Worm (Caenorhabditis elegans) whole organism, young adult: Measurements from ENCODE around the gene C10A4.3.

Experiments
- B0261.1 ChIP-seq: sonication (generic microtip); optimal IDR thresholded peaks from 2 replicates; lab custom pipeline; 2016; ENCODE audit warnings: mild to moderate bottlenecking, missing genetic modification characterization, moderate library complexity, missing compliant biosample characterization
- D2030.7 ChIP-seq: fragments of 200-800 bp; sonication (Bioruptor generic); IDR thresholded peaks from 2 replicates; pipeline ENCODE4 v1.3.6; 2022; ENCODE audit warnings: missing genetic modification reagents, missing genetic modification characterization, missing compliant biosample characterization
- ama-1 ChIP-seq, 3 experiments: fragments of 150-350 bp in 1 of 3; sonication (generic microtip) in 2 of 3; optimal IDR thresholded peaks; 2 replicates each; lab custom pipeline; 2014 to 2018; ENCODE audit warnings: missing biosample characterization in 2 of 3, missing genetic modification characterization in 2 of 3, missing genetic modification reagents in 2 of 3
- die-1 ChIP-seq: sonication (generic microtip); optimal IDR thresholded peaks from 2 replicates; lab custom pipeline; 2016; ENCODE audit warnings: missing genotype, mild to moderate bottlenecking, missing genetic modification characterization, missing compliant biosample characterization
- dpl-1 ChIP-seq: fragments of 150-350 bp; optimal IDR thresholded peaks from 2 replicates; lab custom pipeline; 2014; ENCODE audit warnings: missing biosample characterization, missing genetic modification reagents, missing genetic modification characterization
- lsy-27 ChIP-seq: sonication (generic microtip); optimal IDR thresholded peaks from 2 replicates; lab custom pipeline; 2017; ENCODE audit warnings: missing genetic modification characterization, mild to moderate bottlenecking, missing compliant biosample characterization, antibody characterized with exemption, missing genotype, borderline replicate concordance; ENCODE audit not compliant: insufficient read depth
- nhr-80 ChIP-seq: sonication (generic microtip); optimal IDR thresholded peaks from 2 replicates; lab custom pipeline; 2016; ENCODE audit warnings: missing genetic modification characterization, missing compliant biosample characterization
- pha-4 ChIP-seq: fragments of 150-350 bp; sonication (generic microtip); optimal IDR thresholded peaks from 2 replicates; lab custom pipeline; 2014; ENCODE audit warnings: missing biosample characterization, missing genetic modification reagents, missing genetic modification characterization
- snpc-4 ChIP-seq, 5 experiments: fragments of 150-350 bp in 1 of 5; sonication (generic microtip) in 4 of 5; optimal IDR thresholded peaks; 2 replicates each; lab custom pipeline; 2014 to 2018; ENCODE audit warnings: missing genetic modification characterization in 5 of 5, missing biosample characterization in 3 of 5, antibody characterized with exemption in 2 of 5, mild to moderate bottlenecking in 2 of 5, missing compliant biosample characterization in 2 of 5, missing genotype in 2 of 5, moderate library complexity in 2 of 5, missing genetic modification reagents in 1 of 5
- unc-62 ChIP-seq: fragments of 150-350 bp; optimal IDR thresholded peaks from 2 replicates; lab custom pipeline; 2014; ENCODE audit warnings: missing biosample characterization, missing genetic modification reagents, missing genetic modification characterization

ce11 chrX:7393167-7393566 lies 12.3 kb upstream of the C10A4.3 start, which contains the start of gene gad-2:
- TF ChIP-seq die-1 (no peak), nhr-80 (tag; lab: Kevin White, UChicago) (no peak), lsy-27 (tag; lab: Kevin White, UChicago) (no peak), ama-1 (optimal IDR thresholded peaks at IDR 0.05; lab: Kevin White, UChicago) (no peak), ama-1 (GFP tag; optimal IDR thresholded peaks at IDR 0.05; lab: Kevin White, UChicago) (no peak), snpc-4 (GFP tag; optimal IDR thresholded peaks at IDR 0.05; lab: Kevin White, UChicago) (no peak), snpc-4 (tag; optimal IDR thresholded peaks at IDR 0.05; lab: Kevin White, UChicago) (no peak), B0261.1 (no peak), D2030.7 (GFP tag; lab: Robert Waterston, UW) (no peak), dpl-1 (GFP tag; lab: Kevin White, UChicago) (no peak), pha-4 (tag; lab: Kevin White, UChicago) (no peak), unc-62 (GFP tag; lab: Kevin White, UChicago) (no peak)
